Worm (Caenorhabditis elegans): ENCODE measurements around the gene panl-3.

DNA sequence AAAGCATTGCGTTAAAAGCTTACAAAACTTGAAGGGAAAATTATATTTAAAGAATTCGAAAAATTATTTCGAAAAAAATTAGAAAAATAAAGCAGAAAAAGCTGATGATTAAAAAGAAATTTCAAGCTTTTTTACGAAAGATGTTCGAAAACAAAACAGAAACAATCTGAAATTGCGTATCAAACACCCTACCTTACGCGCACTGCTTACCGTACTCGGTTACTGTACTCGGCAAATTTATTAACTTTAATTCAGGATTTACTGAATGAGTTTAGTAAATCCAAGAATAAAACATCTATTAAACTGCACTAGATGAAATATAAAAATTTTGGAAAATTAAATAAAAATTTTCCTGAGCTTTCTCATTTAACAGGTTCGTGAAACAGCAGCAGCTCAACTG is 43.6 kb downstream of the panl-3 start:
- TF ChIP-seq him-1 (tag; optimal IDR thresholded peaks at IDR 0.05) (no peak), dao-5 (tag; optimal IDR thresholded peaks at IDR 0.05) (no peak)
